Worm (Caenorhabditis elegans) whole organism, L1 larva: Measurements from ENCODE around the gene F22B5.10.

Experiments used
- blmp-1 ChIP-seq: fragments of 150-350 bp; optimal IDR thresholded peaks from 2 replicates; lab custom pipeline; 2014; ENCODE audit warnings: missing biosample characterization, missing genetic modification characterization
- ceh-8 ChIP-seq: fragments of 200-800 bp; sonication (Bioruptor generic); optimal IDR thresholded peaks from 2 replicates; lab custom pipeline; 2018; ENCODE audit warnings: mild to moderate bottlenecking, missing genetic modification characterization, moderate library complexity, missing compliant biosample characterization
- efl-3 ChIP-seq: fragments of 200-800 bp; sonication (Bioruptor generic); optimal IDR thresholded peaks from 2 replicates; lab custom pipeline; 2018; ENCODE audit warnings: mild to moderate bottlenecking, missing genetic modification characterization, missing compliant biosample characterization
- egl-13 ChIP-seq: sonication (generic microtip); optimal IDR thresholded peaks from 2 replicates; lab custom pipeline; 2016; ENCODE audit warnings: missing genotype, missing genetic modification reagents, missing genetic modification characterization, missing compliant biosample characterization
- hlh-4 ChIP-seq: sonication (generic microtip); optimal IDR thresholded peaks from 2 replicates; lab custom pipeline; 2016; ENCODE audit warnings: mild to moderate bottlenecking, missing genetic modification characterization, missing compliant biosample characterization
- lin-35 ChIP-seq, 2 experiments: fragments of 150-350 bp; optimal IDR thresholded peaks; 2 replicates each; lab custom pipeline; 2014; ENCODE audit warnings: missing biosample characterization in 2 of 2, missing genetic modification characterization in 2 of 2, missing genetic modification reagents in 2 of 2
- nhr-19 ChIP-seq: fragments of 200-800 bp; sonication (Bioruptor generic); conservative IDR thresholded peaks from 2 replicates; pipeline ENCODE4 v1.3.6; 2022; ENCODE audit warnings: missing genetic modification characterization, missing compliant biosample characterization
- nhr-84 ChIP-seq: sonication (generic microtip); optimal IDR thresholded peaks from 2 replicates; lab custom pipeline; 2017; ENCODE audit warnings: missing biosample characterization, missing genetic modification characterization
- sptf-1 ChIP-seq: fragments of 150-350 bp; optimal IDR thresholded peaks from 2 replicates; lab custom pipeline; 2014; ENCODE audit warnings: missing biosample characterization, missing genetic modification characterization

The F22B5.10 gene

ce11 chrII:8516783-8517182 lies 49.8 kb downstream of the F22B5.10 start, which contains the start of gene rnh-2 (continued):
- TF ChIP-seq efl-3 (GFP tag; lab: Kevin White, UChicago) (no peak), hlh-4 (no peak), egl-13 (tag; lab: Kevin White, UChicago) (peak; percentile 44), blmp-1 (peak; percentile 53), nhr-84 (tag; lab: Kevin White, UChicago) (no peak), sptf-1 (tag; lab: Kevin White, UChicago) (no peak), lin-35 (GFP tag; optimal IDR thresholded peaks at IDR 0.05; lab: Kevin White, UChicago) (peak; percentile 75 to 84), nhr-19 (GFP tag; lab: Robert Waterston, UW) (peak; percentile 52), ceh-8 (GFP tag; lab: Kevin White, UChicago) (no peak)
